Worm (Caenorhabditis elegans): ENCODE measurements around the gene K08D9.9.

- TF ChIP-seq him-1 (tag; optimal IDR thresholded peaks at IDR 0.05) (no peak), dao-5 (tag; optimal IDR thresholded peaks at IDR 0.05) (no peak), W03F9.2 (tag; optimal IDR thresholded peaks at IDR 0.05) (no peak)
Observed at ce11 chrV:3230150-3230549, 6.4 kb downstream of the K08D9.9 start.

Data from whole organism, L4/young adult.